Fruit fly (Drosophila melanogaster) whole organism, embryonic: ENCODE measurements around the gene tbc.

Experiments used
- Awh ChIP-seq: fragments of 200-800 bp; sonication (Bioruptor generic); IDR thresholded peaks from 2 replicates; pipeline ENCODE4, ENCODE4 v1.3.6; 2022; ENCODE audit warnings: missing biosample characterization, missing genetic modification characterization
- B-H1 ChIP-seq: fragments of 200-800 bp; sonication (Bioruptor generic); IDR thresholded peaks from 3 replicates; pipeline ENCODE4 v1.3.6; 2022; ENCODE audit warnings: missing biosample characterization, missing genetic modification characterization
- CG1024 ChIP-seq: fragments of 200-800 bp; sonication (Bioruptor generic); IDR thresholded peaks from 2 replicates; pipeline ENCODE4 v1.3.6; 2022; ENCODE audit warnings: missing biosample characterization, missing genetic modification characterization
- CG11456 ChIP-seq: fragments of 200-800 bp; sonication (Bioruptor generic); IDR thresholded peaks from 3 replicates; pipeline ENCODE4 v1.3.6; 2022; ENCODE audit warnings: missing biosample characterization, missing genetic modification characterization
- CG11723 ChIP-seq: fragments of 200-800 bp; sonication (Bioruptor generic); optimal IDR thresholded peaks from 2 replicates; lab custom pipeline; 2017; ENCODE audit warnings: missing biosample characterization, mild to moderate bottlenecking, missing genetic modification characterization
- CG12236 ChIP-seq: fragments of 200-800 bp; sonication (Bioruptor generic); optimal IDR thresholded peaks from 2 replicates; lab custom pipeline; 2016; ENCODE audit warnings: missing biosample characterization, missing genetic modification characterization
- CG12299 ChIP-seq: fragments of 200-800 bp; sonication (Bioruptor generic); optimal IDR thresholded peaks from 2 replicates; lab custom pipeline; 2018; ENCODE audit warnings: missing biosample characterization, mild to moderate bottlenecking, missing genetic modification characterization
- CG1529 ChIP-seq: fragments of 200-800 bp; sonication (Bioruptor generic); optimal IDR thresholded peaks from 3 replicates; lab custom pipeline; 2018; ENCODE audit warnings: missing biosample characterization, missing genetic modification characterization
- CG1603 ChIP-seq: fragments of 200-800 bp; sonication (Bioruptor generic); optimal IDR thresholded peaks from 2 replicates; lab custom pipeline; 2019; ENCODE audit warnings: missing biosample characterization, mild to moderate bottlenecking, missing genetic modification characterization, moderate library complexity
- CG16779 ChIP-seq: fragments of 200-800 bp; sonication (Bioruptor generic); IDR thresholded peaks from 2 replicates; pipeline ENCODE4 v1.3.6; 2022; ENCODE audit warnings: missing biosample characterization, missing genetic modification characterization
- CG16813 ChIP-seq: fragments of 200-800 bp; sonication (Bioruptor generic); IDR thresholded peaks from 3 replicates; pipeline ENCODE4 v1.3.6; 2022; ENCODE audit warnings: missing biosample characterization, missing genetic modification characterization; ENCODE audit not compliant: partially characterized antibody
- CG17361 ChIP-seq: fragments of 200-800 bp; sonication (Bioruptor generic); IDR thresholded peaks from 3 replicates; pipeline ENCODE4 v1.3.6; 2022; ENCODE audit warnings: missing biosample characterization, missing genetic modification characterization
- CG30431 ChIP-seq: fragments of 200-800 bp; sonication (Bioruptor generic); optimal IDR thresholded peaks from 2 replicates; lab custom pipeline; 2017; ENCODE audit warnings: missing biosample characterization, missing genetic modification characterization
- CG31365 ChIP-seq: fragments of 200-800 bp; sonication (Bioruptor generic); optimal IDR thresholded peaks from 2 replicates; lab custom pipeline; 2018; ENCODE audit warnings: missing biosample characterization, mild to moderate bottlenecking, missing genetic modification characterization
- CG5180 ChIP-seq: fragments of 200-800 bp; sonication (Bioruptor generic); optimal IDR thresholded peaks from 3 replicates; lab custom pipeline; 2017; ENCODE audit warnings: missing biosample characterization, missing genetic modification characterization, mild to moderate bottlenecking, moderate library complexity, missing genetic modification reagents
- CG6175 ChIP-seq: fragments of 200-800 bp; sonication (Bioruptor generic); IDR thresholded peaks from 3 replicates; pipeline ENCODE4 v1.3.6; 2022; ENCODE audit warnings: missing biosample characterization, missing genetic modification characterization
- CG6765 ChIP-seq: fragments of 200-800 bp; sonication (Bioruptor generic); optimal IDR thresholded peaks from 3 replicates; lab custom pipeline; 2017; ENCODE audit warnings: missing biosample characterization, mild to moderate bottlenecking, missing genetic modification characterization
- CG6813 ChIP-seq: fragments of 200-800 bp; sonication (Bioruptor generic); optimal IDR thresholded peaks from 2 replicates; lab custom pipeline; 2017; ENCODE audit warnings: missing biosample characterization, missing genetic modification characterization, mild to moderate bottlenecking, moderate library complexity, missing genetic modification reagents
- CG7928 ChIP-seq: fragments of 200-800 bp; sonication (Bioruptor generic); optimal IDR thresholded peaks from 2 replicates; lab custom pipeline; 2017; ENCODE audit warnings: missing biosample characterization, mild to moderate bottlenecking, missing genetic modification characterization
- CG8089 ChIP-seq: fragments of 200-800 bp; sonication (Bioruptor generic); optimal IDR thresholded peaks from 3 replicates; lab custom pipeline; 2016; ENCODE audit warnings: missing biosample characterization, missing genetic modification characterization
- CG8478 ChIP-seq: fragments of >200 bp; optimal IDR thresholded peaks from 2 replicates; lab custom pipeline; 2018
- CHES-1-like ChIP-seq: fragments of 200-800 bp; sonication (Bioruptor generic); optimal IDR thresholded peaks from 2 replicates; lab custom pipeline; 2016; ENCODE audit warnings: missing biosample characterization, missing genetic modification characterization
- CkIIα-i1 ChIP-seq: fragments of 200-800 bp; sonication (Bioruptor generic); IDR thresholded peaks from 2 replicates; pipeline ENCODE4 v1.3.6; 2022; ENCODE audit warnings: missing biosample characterization, missing genetic modification characterization
- Dp ChIP-seq: fragments of 200-800 bp; sonication (Bioruptor generic); optimal IDR thresholded peaks from 2 replicates; lab custom pipeline; 2018; ENCODE audit warnings: missing biosample characterization, mild to moderate bottlenecking, missing genetic modification characterization, moderate library complexity
- Gsc ChIP-seq: fragments of 200-800 bp; sonication (Bioruptor generic); IDR thresholded peaks from 2 replicates; pipeline ENCODE4 v1.3.6; 2022; ENCODE audit warnings: missing biosample characterization, missing genetic modification characterization
- Gug ChIP-seq: fragments of 200-800 bp; sonication (Bioruptor generic); IDR thresholded peaks from 4 replicates; pipeline ENCODE4 v1.3.6; 2022; ENCODE audit warnings: missing biosample characterization, missing genetic modification characterization
- Hsf ChIP-seq: fragments of 200-800 bp; sonication (Bioruptor generic); optimal IDR thresholded peaks from 3 replicates; lab custom pipeline; 2016; ENCODE audit warnings: missing biosample characterization, missing genetic modification characterization
- MESR4 ChIP-seq: fragments of 200-800 bp; sonication (Bioruptor generic); optimal IDR thresholded peaks from 2 replicates; lab custom pipeline; 2018; ENCODE audit warnings: missing biosample characterization, mild to moderate bottlenecking, missing genetic modification characterization, moderate library complexity
- PHDP ChIP-seq: fragments of 200-800 bp; sonication (Bioruptor generic); optimal IDR thresholded peaks from 3 replicates; lab custom pipeline; 2018; ENCODE audit warnings: missing biosample characterization, mild to moderate bottlenecking, missing genetic modification characterization, moderate library complexity
- Rfx ChIP-seq: fragments of 200-800 bp; sonication (Bioruptor generic); IDR thresholded peaks from 2 replicates; pipeline ENCODE4 v1.3.6; 2022; ENCODE audit warnings: missing biosample characterization, missing genetic modification characterization
- Ssrp ChIP-seq: fragments of 200-800 bp; sonication (Bioruptor generic); optimal IDR thresholded peaks from 2 replicates; lab custom pipeline; 2018; ENCODE audit warnings: missing biosample characterization, mild to moderate bottlenecking, missing genetic modification characterization, moderate library complexity
- YL-1 ChIP-seq: fragments of 200-800 bp; sonication (Bioruptor generic); optimal IDR thresholded peaks from 3 replicates; lab custom pipeline; 2017; ENCODE audit warnings: missing biosample characterization, mild to moderate bottlenecking, missing genetic modification characterization
- ap ChIP-seq: fragments of 200-800 bp; sonication (Bioruptor generic); IDR thresholded peaks from 2 replicates; pipeline ENCODE4 v1.3.6; 2022; ENCODE audit warnings: missing biosample characterization, missing genetic modification characterization
- bab2 ChIP-seq: fragments of 200-800 bp; sonication (Bioruptor generic); optimal IDR thresholded peaks from 2 replicates; lab custom pipeline; 2016; ENCODE audit warnings: missing biosample characterization, missing genetic modification characterization
- caup ChIP-seq: fragments of 200-800 bp; sonication (Bioruptor generic); optimal IDR thresholded peaks from 3 replicates; lab custom pipeline; 2017; ENCODE audit warnings: missing biosample characterization, mild to moderate bottlenecking, missing genetic modification characterization, moderate library complexity; ENCODE audit not compliant: severe bottlenecking
- crol ChIP-seq: fragments of 200-800 bp; sonication (Bioruptor generic); IDR thresholded peaks from 2 replicates; pipeline ENCODE4 v1.3.6; 2022; ENCODE audit warnings: missing biosample characterization, missing genetic modification characterization
- crp ChIP-seq, 2 experiments: fragments of 200-800 bp; sonication (Bioruptor generic); optimal IDR thresholded peaks; 2 replicates in 1 of 2; 3 replicates in 1 of 2; lab custom pipeline; 2017; ENCODE audit warnings: missing biosample characterization in 2 of 2, missing genetic modification characterization in 2 of 2, mild to moderate bottlenecking in 1 of 2, moderate library complexity in 1 of 2
- hkb ChIP-seq, 2 experiments: fragments of 200-800 bp in 1 of 2; fragments of >200 bp in 1 of 2; sonication (Bioruptor generic) in 1 of 2; IDR thresholded peaks in 1 of 2; optimal IDR thresholded peaks in 1 of 2; 2 replicates each; pipeline versions ENCODE4 v1.3.6 to Lab custom; 2017 to 2022; ENCODE audit warnings: missing biosample characterization in 1 of 2, missing genetic modification characterization in 1 of 2
- jumu ChIP-seq: fragments of 200-800 bp; sonication (Bioruptor generic); optimal IDR thresholded peaks from 3 replicates; lab custom pipeline; 2016; ENCODE audit warnings: missing biosample characterization, missing genetic modification characterization
- nau ChIP-seq: fragments of 200-800 bp; sonication (Bioruptor generic); optimal IDR thresholded peaks from 3 replicates; lab custom pipeline; 2017; ENCODE audit warnings: missing biosample characterization, mild to moderate bottlenecking, missing genetic modification characterization, missing genetic modification reagents
- pho ChIP-seq: fragments of 200-800 bp; sonication (Bioruptor generic); optimal IDR thresholded peaks from 2 replicates; lab custom pipeline; 2016; ENCODE audit warnings: missing biosample characterization, missing genetic modification characterization
- psq ChIP-seq: fragments of 200-800 bp; sonication (Bioruptor generic); optimal IDR thresholded peaks from 2 replicates; lab custom pipeline; 2017; ENCODE audit warnings: missing biosample characterization, missing genetic modification characterization
- pum ChIP-seq: fragments of 200-800 bp; sonication (Bioruptor generic); optimal IDR thresholded peaks from 2 replicates; lab custom pipeline; 2016; ENCODE audit warnings: missing biosample characterization, missing genetic modification characterization
- ro ChIP-seq: fragments of 200-800 bp; sonication (Bioruptor generic); IDR thresholded peaks from 2 replicates; pipeline ENCODE4 v1.3.6; 2022; ENCODE audit warnings: missing biosample characterization, missing genetic modification characterization
- sna ChIP-seq: fragments of 200-800 bp; sonication (Bioruptor generic); IDR thresholded peaks from 2 replicates; pipeline ENCODE4 v1.3.6; 2022; ENCODE audit warnings: missing biosample characterization, missing genetic modification characterization; ENCODE audit not compliant: partially characterized antibody
- stc ChIP-seq: fragments of 200-800 bp; sonication (Bioruptor generic); IDR thresholded peaks from 2 replicates; pipeline ENCODE4 v1.3.6; 2022; ENCODE audit warnings: missing biosample characterization, missing genetic modification characterization
- ttk ChIP-seq: fragments of 200-800 bp; sonication (Bioruptor generic); IDR thresholded peaks from 2 replicates; pipeline ENCODE4 v2.1.2; 2022; ENCODE audit warnings: missing biosample characterization, missing genetic modification characterization
- wek ChIP-seq: fragments of 200-800 bp; sonication (Bioruptor generic); optimal IDR thresholded peaks from 3 replicates; lab custom pipeline; 2018; ENCODE audit warnings: missing biosample characterization, mild to moderate bottlenecking, missing genetic modification characterization, moderate library complexity

tbc gene

dm6 chrX:20495767-20496656 is 46.9 kb downstream of the tbc start (continued):
- no peak for TF ChIP-seq ttk (GFP tag; lab: Robert Waterston, UW)
- TF ChIP-seq CG11723 (GFP tag; lab: Kevin White, UChicago) = no peak
- TF ChIP-seq CG8089 (GFP tag; lab: Kevin White, UChicago) = peak; percentile 29
- peak; percentile 71 for TF ChIP-seq Ssrp
- TF ChIP-seq CG17361 (GFP tag; lab: Robert Waterston, UW) = peak; percentile 65; the same call in 2 of the 3 replicates
- TF ChIP-seq pho (GFP tag; lab: Kevin White, UChicago) = peak; percentile 44
- no peak for TF ChIP-seq sna (GFP tag; lab: Robert Waterston, UW)
- peak; percentile 46 for TF ChIP-seq nau (GFP tag; lab: Kevin White, UChicago)
- no peak for TF ChIP-seq CkIIα-i1 (GFP tag; lab: Robert Waterston, UW)
- TF ChIP-seq CG5180 = peak; percentile 5
- peak; percentile 62 for TF ChIP-seq crol (GFP tag; lab: Robert Waterston, UW)
- no peak for TF ChIP-seq ro (GFP tag; lab: Robert Waterston, UW)
- no peak for TF ChIP-seq CG11456 (GFP tag; lab: Robert Waterston, UW)
- peak; percentile 11 for TF ChIP-seq CG31365 (tag; lab: Kevin White, UChicago)
- TF ChIP-seq CG7928 (GFP tag; lab: Kevin White, UChicago) = no peak
- 0 out of 2 replicates have a peak, but pooled peaks have one; percentile 37 for TF ChIP-seq Awh (GFP tag; lab: Robert Waterston, UW)
- peak; percentile 45; the same call in 1 of the 2 replicates for TF ChIP-seq ap (GFP tag; lab: Robert Waterston, UW)
- TF ChIP-seq pum (GFP tag; lab: Kevin White, UChicago) = peak; percentile 39
- peak; percentile 28 for TF ChIP-seq jumu (GFP tag; lab: Kevin White, UChicago)
- TF ChIP-seq CHES-1-like (GFP tag; lab: Kevin White, UChicago) = peak; percentile 15
- peak; percentile 11 for TF ChIP-seq CG6813
- TF ChIP-seq wek (GFP tag; lab: Kevin White, UChicago) = no peak
- peak; percentile 43 for TF ChIP-seq CG1529
- TF ChIP-seq PHDP = peak; percentile 70
- TF ChIP-seq YL-1 (GFP tag; lab: Kevin White, UChicago) = no peak
- peak; percentile 51 for TF ChIP-seq caup (GFP tag; lab: Kevin White, UChicago)
- no peak for TF ChIP-seq hkb (optimal IDR thresholded peaks at IDR 0.05; lab: Kevin White, UChicago)
- peak; percentile 61; the same call in 1 of the 2 replicates for TF ChIP-seq hkb (GFP tag; IDR thresholded peaks at IDR 0.05; lab: Robert Waterston, UW)
- TF ChIP-seq CG1603 = peak; percentile 66
- TF ChIP-seq Gsc (GFP tag; lab: Robert Waterston, UW) = no peak
- peak; percentile 69 for TF ChIP-seq Hsf
- TF ChIP-seq CG16813 (GFP tag; lab: Robert Waterston, UW) = no peak
- no peak for TF ChIP-seq CG8478 (lab: Kevin White, UChicago)
- no peak for TF ChIP-seq MESR4 (GFP tag; lab: Kevin White, UChicago)
- TF ChIP-seq CG12299 = peak; percentile 20
- no peak for TF ChIP-seq CG30431 (GFP tag; lab: Kevin White, UChicago)
- TF ChIP-seq psq = peak; percentile 4
- TF ChIP-seq CG1024 (GFP tag; lab: Robert Waterston, UW) = 0 out of 2 replicates have a peak, but pooled peaks have one; percentile 24
- peak; percentile 59 for TF ChIP-seq stc (GFP tag; lab: Robert Waterston, UW)
- TF ChIP-seq Dp = no peak
- TF ChIP-seq Rfx (GFP tag; lab: Robert Waterston, UW) = peak; percentile 47
- TF ChIP-seq CG16779 (GFP tag; lab: Robert Waterston, UW) = no peak
- TF ChIP-seq bab2 = peak; percentile 78
- TF ChIP-seq CG12236 (GFP tag; lab: Kevin White, UChicago) = no peak
- TF ChIP-seq CG6765 (GFP tag; lab: Kevin White, UChicago) = no peak
- peak; percentile 50; the same call in 2 of the 4 replicates for TF ChIP-seq Gug
- TF ChIP-seq B-H1 = 0 out of 3 replicates have a peak, but pooled peaks have one; percentile 30
- no peak for TF ChIP-seq CG6175
- TF ChIP-seq crp (GFP tag; optimal IDR thresholded peaks at IDR 0.05; lab: Kevin White, UChicago) = no peak
